Fruit fly (Drosophila melanogaster) whole organism, adult: ENCODE measurements around the gene CG2519.

ENCODE experiments used
- CG11617 ChIP-seq: fragments of 200-800 bp; sonication (Bioruptor generic); optimal IDR thresholded peaks from 2 replicates; lab custom pipeline; 2017; ENCODE audit warnings: mild to moderate bottlenecking, missing biosample characterization, missing genetic modification reagents, missing genetic modification characterization
- CG1620 ChIP-seq: fragments of 200-800 bp; sonication (Bioruptor generic); optimal IDR thresholded peaks from 2 replicates; lab custom pipeline; 2016; ENCODE audit warnings: missing biosample characterization, missing genetic modification characterization
- CG33017 ChIP-seq: fragments of 200-800 bp; sonication (Bioruptor generic); optimal IDR thresholded peaks from 2 replicates; lab custom pipeline; 2018; ENCODE audit warnings: missing biosample characterization, mild to moderate bottlenecking, missing genetic modification characterization, moderate library complexity
- CG5204 ChIP-seq: fragments of 200-800 bp; sonication (Bioruptor generic); optimal IDR thresholded peaks from 2 replicates; lab custom pipeline; 2016; ENCODE audit warnings: missing biosample characterization, missing genetic modification characterization
- CG7045 ChIP-seq: fragments of 200-800 bp; sonication (Bioruptor generic); optimal IDR thresholded peaks from 2 replicates; lab custom pipeline; 2017; ENCODE audit warnings: missing biosample characterization, mild to moderate bottlenecking, missing genetic modification characterization
- CG7101 ChIP-seq: fragments of 200-800 bp; sonication (Bioruptor generic); optimal IDR thresholded peaks from 2 replicates; lab custom pipeline; 2018; ENCODE audit warnings: missing biosample characterization, mild to moderate bottlenecking, missing genetic modification characterization, moderate library complexity
- Clk ChIP-seq: fragments of 200-800 bp; sonication (Bioruptor generic); optimal IDR thresholded peaks from 2 replicates; lab custom pipeline; 2017; ENCODE audit warnings: missing biosample characterization, missing genetic modification characterization
- Mnt ChIP-seq: fragments of 200-800 bp; sonication (Bioruptor generic); optimal IDR thresholded peaks from 2 replicates; lab custom pipeline; 2016; ENCODE audit warnings: missing biosample characterization, mild to moderate bottlenecking, missing genetic modification characterization
- bab1 ChIP-seq: fragments of 200-800 bp; sonication (Bioruptor generic); optimal IDR thresholded peaks from 3 replicates; lab custom pipeline; 2019; ENCODE audit warnings: missing biosample characterization, mild to moderate bottlenecking, missing genetic modification characterization, moderate library complexity
- kay ChIP-seq: fragments of 200-800 bp; sonication (Bioruptor generic); peaks from one replicate; lab custom pipeline; 2016; ENCODE audit warnings: missing biosample characterization, missing genetic modification characterization, borderline replicate concordance

dm6 chr3R:5524804-5525203 is 22.8 kb downstream of the CG2519 start:
- TF ChIP-seq Clk (GFP tag; lab: Kevin White, UChicago): no peak
- no peak for TF ChIP-seq kay
- no peak for TF ChIP-seq CG7045 (GFP tag; lab: Kevin White, UChicago)
- no peak for TF ChIP-seq CG11617 (GFP tag; lab: Kevin White, UChicago)
- no peak for TF ChIP-seq CG5204 (GFP tag; lab: Kevin White, UChicago)
- no peak for TF ChIP-seq CG1620 (GFP tag; lab: Kevin White, UChicago)
- no peak for TF ChIP-seq CG7101 (tag; lab: Kevin White, UChicago)
- TF ChIP-seq CG33017 (tag; lab: Kevin White, UChicago): no peak
- TF ChIP-seq bab1: no peak
- no peak for TF ChIP-seq Mnt (GFP tag; lab: Kevin White, UChicago)
